Worm (Caenorhabditis elegans): ENCODE results near the gene T10D4.1.
"Not testable (repeated sequence)": the region's sequence is repeated elsewhere in the genome, so short reads cannot be mapped to it uniquely, and the experiment has no call there.

Gene T10D4.1

DNA sequence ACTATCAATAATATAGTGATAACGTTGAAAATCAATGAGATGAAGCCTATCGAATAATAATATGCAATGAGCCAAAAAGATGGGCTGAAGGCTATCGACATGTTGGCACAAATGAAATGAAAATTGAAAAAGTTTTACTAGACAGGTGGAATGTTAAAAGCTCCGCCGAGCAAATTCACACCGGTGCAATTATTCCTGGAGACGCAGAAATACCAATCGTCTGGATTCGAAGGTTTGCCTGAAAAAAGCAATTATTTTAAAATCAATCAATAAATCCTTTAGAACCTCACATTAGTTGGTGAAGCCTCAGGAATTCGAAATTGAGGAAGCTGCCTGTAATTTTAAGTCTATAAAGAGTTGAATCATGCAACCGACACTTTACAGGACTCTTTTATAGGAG lies 4.4 kb downstream of the T10D4.1 start, which contains the start of gene sri-32:
TSS of gene sri-32 (minus strand) at position 101 of the 400 bp plus-strand sequence.
- TF ChIP-seq ets-7 (tag; optimal IDR thresholded peaks at IDR 0.05) (no peak), scrt-1 (GFP tag; IDR thresholded peaks at IDR 0.05) (no peak), hmbx-1 (tag; optimal IDR thresholded peaks at IDR 0.05) (no peak), F13C5.2 (tag; optimal IDR thresholded peaks at IDR 0.05) (no peak), tra-4 (tag; optimal IDR thresholded peaks at IDR 0.05) (no peak), pes-1 (GFP tag; IDR thresholded peaks at IDR 0.05) (no peak), B0310.2 (tag; optimal IDR thresholded peaks at IDR 0.05) (no peak), hnd-1 (tag; optimal IDR thresholded peaks at IDR 0.05) (no peak), hmg-4 (GFP tag; optimal IDR thresholded peaks at IDR 0.05) (no peak), sea-1 (GFP tag; conservative IDR thresholded peaks at IDR 0.05) (no peak), ceh-13 (GFP tag; optimal IDR thresholded peaks at IDR 0.05) (no peak)

DNA sequence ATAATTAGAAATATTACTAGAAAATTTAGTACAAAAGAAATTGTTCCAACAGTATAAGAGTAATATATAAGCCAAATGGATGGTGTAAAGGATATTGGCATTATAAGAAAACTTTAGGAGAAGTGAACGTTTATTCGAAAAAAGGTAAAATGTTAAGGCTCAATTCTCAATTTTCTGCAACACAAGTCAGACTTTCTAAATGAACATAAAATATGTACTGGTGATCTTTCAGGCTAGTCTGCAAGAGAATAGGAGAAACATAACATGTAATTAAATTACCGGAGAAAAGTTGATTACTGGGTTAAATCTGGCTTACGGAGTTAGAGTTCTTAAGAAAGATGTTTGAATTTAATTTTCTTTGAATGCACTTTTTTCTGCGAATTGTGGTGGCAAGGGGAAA lies 6.8 kb downstream of the T10D4.1 start, which contains the start of gene sri-33:
TSS of gene sri-33 (minus strand) at position 101 of the 400 bp plus-strand sequence.
- no peak for TF ChIP-seq scrt-1 (GFP tag; IDR thresholded peaks at IDR 0.05)
- TF ChIP-seq ets-7 (tag; optimal IDR thresholded peaks at IDR 0.05), result no peak
- no peak for TF ChIP-seq hmbx-1 (tag; optimal IDR thresholded peaks at IDR 0.05)

DNA sequence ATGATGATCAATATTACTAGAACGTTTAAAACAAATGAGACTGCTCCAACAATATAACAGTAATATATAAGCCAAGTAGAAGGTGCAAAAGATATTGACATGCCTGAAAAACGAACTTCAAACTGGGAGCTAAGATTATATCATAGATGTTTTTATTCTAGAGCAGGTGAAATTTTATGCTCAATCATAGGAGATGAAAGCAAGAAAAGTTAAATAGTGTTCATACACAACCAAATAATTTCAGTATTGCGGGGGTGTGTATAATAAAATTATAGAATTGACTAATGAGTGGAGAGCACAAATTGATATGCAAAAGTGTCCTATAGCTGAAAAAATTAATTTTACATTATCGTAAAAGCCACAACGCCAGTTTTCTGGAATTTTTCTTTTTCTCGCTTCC lies 9.0 kb downstream of the T10D4.1 start, which contains the start of gene sri-34:
TSS of gene sri-34 (minus strand) at position 101 of the 400 bp plus-strand sequence.
- TF ChIP-seq ceh-36 (tag; optimal IDR thresholded peaks at IDR 0.05) (no peak), sea-1 (GFP tag; conservative IDR thresholded peaks at IDR 0.05) (no peak), tbx-11 (GFP tag; IDR thresholded peaks at IDR 0.05) (no peak), flt-1 (GFP tag; IDR thresholded peaks at IDR 0.05) (no peak), pes-1 (GFP tag; IDR thresholded peaks at IDR 0.05) (no peak), hmbx-1 (tag; optimal IDR thresholded peaks at IDR 0.05) (no peak), ceh-13 (GFP tag; optimal IDR thresholded peaks at IDR 0.05) (no peak), tra-4 (tag; optimal IDR thresholded peaks at IDR 0.05) (no peak), scrt-1 (GFP tag; IDR thresholded peaks at IDR 0.05) (no peak), tbx-37 (GFP tag; conservative IDR thresholded peaks at IDR 0.05) (no peak), ets-7 (tag; optimal IDR thresholded peaks at IDR 0.05) (no peak), hnd-1 (tag; optimal IDR thresholded peaks at IDR 0.05) (no peak), aly-1 (tag; optimal IDR thresholded peaks at IDR 0.05) (no peak), B0310.2 (tag; optimal IDR thresholded peaks at IDR 0.05) (no peak), F13C5.2 (tag; optimal IDR thresholded peaks at IDR 0.05) (no peak), hmg-4 (GFP tag; optimal IDR thresholded peaks at IDR 0.05) (no peak), ama-1 (optimal IDR thresholded peaks at IDR 0.05) (no peak)

DNA sequence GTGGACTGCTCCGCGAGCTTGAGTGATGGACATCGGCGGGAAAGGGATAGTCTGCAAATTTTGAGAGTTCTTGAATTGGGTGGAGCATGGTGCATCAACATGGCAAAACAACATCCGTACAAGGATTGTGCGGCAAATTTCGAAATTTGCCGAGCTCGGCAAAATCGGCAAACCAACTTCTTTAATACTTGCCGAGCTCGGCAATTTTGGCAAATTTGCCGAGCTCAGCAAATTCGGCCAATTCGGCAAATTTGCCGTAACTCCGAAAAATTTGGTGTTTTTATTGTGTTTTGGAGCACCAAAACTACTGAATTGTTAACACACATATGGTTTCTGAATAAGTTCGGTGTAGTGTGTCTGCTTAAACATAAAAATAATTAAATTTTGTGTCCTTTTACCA lies 20.1 kb downstream of the T10D4.1 start, which contains the start of gene fbxc-55:
TSS of gene fbxc-55 (minus strand) at position 101 of the 400 bp plus-strand sequence.
- TF ChIP-seq scrt-1 (GFP tag; IDR thresholded peaks at IDR 0.05) (no peak), B0310.2 (tag; optimal IDR thresholded peaks at IDR 0.05) (no peak), ceh-36 (tag; optimal IDR thresholded peaks at IDR 0.05) (no peak), pes-1 (GFP tag; IDR thresholded peaks at IDR 0.05) (no peak), F13C5.2 (tag; optimal IDR thresholded peaks at IDR 0.05) (no peak), ama-1 (optimal IDR thresholded peaks at IDR 0.05) (no peak), hmg-4 (GFP tag; optimal IDR thresholded peaks at IDR 0.05) (no peak), aly-1 (tag; optimal IDR thresholded peaks at IDR 0.05) (no peak), ets-7 (tag; optimal IDR thresholded peaks at IDR 0.05) (no peak), hmbx-1 (tag; optimal IDR thresholded peaks at IDR 0.05) (no peak)

DNA sequence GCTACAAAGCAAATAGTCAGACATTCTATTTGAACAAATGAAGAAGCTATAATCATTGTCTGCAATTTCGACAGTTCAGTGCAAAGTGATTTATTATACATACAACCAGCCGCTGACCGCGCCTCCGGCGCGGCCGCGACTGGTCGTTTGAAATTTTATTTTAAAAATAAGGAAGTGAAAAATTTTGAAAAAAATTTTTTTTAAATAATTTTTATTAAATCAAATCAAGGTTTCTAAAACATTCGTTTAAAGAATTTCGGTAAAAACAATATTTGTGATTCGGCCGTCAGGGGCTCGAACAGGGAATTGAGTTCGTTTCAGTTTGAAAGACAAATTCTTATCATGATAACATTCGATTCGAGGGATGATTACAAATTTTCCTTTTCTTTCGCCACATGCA lies 22.2 kb downstream of the T10D4.1 start, which contains the start of gene Y27F2A.10:
TSS of gene Y27F2A.10 (minus strand) at position 101 of the 400 bp plus-strand sequence.
- TF ChIP-seq ceh-36 (tag; optimal IDR thresholded peaks at IDR 0.05) (no peak), F13C5.2 (tag; optimal IDR thresholded peaks at IDR 0.05) (no peak), tbx-37 (GFP tag; conservative IDR thresholded peaks at IDR 0.05) (no peak)

DNA sequence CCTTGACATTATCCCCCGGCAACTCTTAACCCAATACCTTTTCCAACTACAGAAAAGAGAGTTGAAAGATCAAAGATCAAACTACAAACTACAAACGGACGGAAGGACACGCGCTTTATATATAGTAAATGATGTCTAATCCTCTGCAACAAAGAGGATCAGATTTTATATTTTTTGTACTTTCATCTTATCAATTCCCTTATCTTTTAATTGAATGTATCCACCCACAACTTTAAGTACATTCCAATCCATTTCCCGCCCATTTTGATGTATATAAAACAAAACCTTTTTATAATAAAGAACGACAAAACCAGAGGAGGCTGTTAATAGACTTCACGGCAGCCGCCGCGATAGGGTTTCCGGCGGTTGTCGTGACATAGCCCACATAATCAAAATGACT lies 27.7 kb downstream of the T10D4.1 start, which contains the start of gene sri-40:
TSS of gene sri-40 (plus strand) at position 301 of the 400 bp plus-strand sequence.
- TF ChIP-seq F13C5.2 (tag; optimal IDR thresholded peaks at IDR 0.05); hnd-1 (tag; optimal IDR thresholded peaks at IDR 0.05); hmg-4 (GFP tag; optimal IDR thresholded peaks at IDR 0.05): not testable (repeated sequence)

DNA sequence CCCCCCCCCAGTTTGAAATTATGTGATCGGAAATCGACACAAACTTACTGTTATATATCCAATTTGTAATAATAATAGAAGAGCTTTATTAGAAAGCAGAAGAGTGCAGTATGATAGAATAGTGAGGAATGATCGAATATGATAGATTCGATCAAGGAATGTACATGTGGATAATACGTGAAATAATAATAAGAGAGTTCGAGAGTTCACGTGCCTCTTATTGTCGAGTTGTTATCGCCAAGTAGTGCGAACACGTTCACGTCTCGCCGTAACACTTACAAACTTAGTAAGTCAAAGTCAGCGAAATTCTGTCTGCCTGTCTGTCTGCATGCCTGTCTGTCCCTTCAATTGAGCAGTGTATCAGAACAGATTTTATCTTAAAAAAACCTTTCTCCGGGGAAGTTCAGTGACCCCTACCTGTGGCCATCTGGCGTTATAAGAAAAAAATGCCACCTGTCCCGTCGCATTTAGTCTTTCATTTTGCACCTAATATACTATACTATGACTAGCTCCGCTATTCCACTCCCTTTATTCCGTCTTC lies 33.4 kb downstream of the T10D4.1 start, which contains the start of the genes Y27F2A.6 and Y27F2A.8:
TSS of gene Y27F2A.6 (minus strand) at position 101 of the 541 bp plus-strand sequence.
TSS of gene Y27F2A.8 (plus strand) at position 491 of the 541 bp plus-strand sequence.
- not testable (repeated sequence) for TF ChIP-seq hmbx-1 (tag; optimal IDR thresholded peaks at IDR 0.05); ceh-36 (tag; optimal IDR thresholded peaks at IDR 0.05); tbx-37 (GFP tag; conservative IDR thresholded peaks at IDR 0.05)

DNA sequence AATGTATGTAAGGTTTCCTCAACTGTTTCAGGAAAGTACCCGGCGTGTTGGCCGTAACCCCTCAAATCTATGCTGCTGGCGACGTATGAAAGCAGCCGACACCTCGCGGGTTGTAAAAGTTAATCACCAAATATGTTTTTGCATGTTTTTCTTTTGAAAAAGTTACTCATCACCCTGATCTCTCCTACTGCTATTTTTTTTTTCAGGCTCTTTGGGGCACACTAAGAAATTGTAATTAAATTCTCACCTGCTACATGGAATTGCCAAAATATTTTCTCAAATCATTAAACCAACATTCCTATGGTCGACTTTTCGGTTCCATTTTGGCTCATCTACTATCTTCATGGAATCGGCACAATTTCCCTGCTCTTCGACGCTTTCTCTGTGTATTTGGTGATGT lies 34.9 kb downstream of the T10D4.1 start, which contains the start of gene sri-78:
TSS of gene sri-78 (plus strand) at position 301 of the 400 bp plus-strand sequence.
- not testable (repeated sequence) for TF ChIP-seq sea-1 (GFP tag; conservative IDR thresholded peaks at IDR 0.05); tbx-11 (GFP tag; IDR thresholded peaks at IDR 0.05); ama-1 (optimal IDR thresholded peaks at IDR 0.05)

DNA sequence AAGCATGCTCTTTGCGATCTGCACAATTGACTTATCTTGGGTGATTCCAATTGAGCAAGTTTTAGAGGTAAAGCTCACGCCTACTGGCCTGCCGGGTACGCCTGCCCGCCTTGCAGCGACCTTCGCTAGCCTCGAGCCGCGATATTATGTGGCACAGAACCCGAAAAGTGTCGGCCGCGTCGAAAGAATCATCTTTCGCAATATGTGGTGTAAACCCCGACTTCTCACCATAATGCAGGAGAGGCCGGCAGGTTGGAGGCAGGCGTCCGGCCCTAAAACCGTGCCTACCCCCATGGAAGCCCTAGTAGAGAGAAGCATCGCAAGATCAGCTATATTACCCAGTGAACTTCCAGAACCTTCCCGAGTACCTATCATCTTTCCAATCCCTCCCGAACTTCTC lies 35.9 kb downstream of the T10D4.1 start:
- no peak for TF ChIP-seq ceh-36 (tag; optimal IDR thresholded peaks at IDR 0.05)
- TF ChIP-seq hnd-1 (tag; optimal IDR thresholded peaks at IDR 0.05), result no peak
- TF ChIP-seq ets-7 (tag; optimal IDR thresholded peaks at IDR 0.05), result no peak
- TF ChIP-seq ama-1 (optimal IDR thresholded peaks at IDR 0.05), result no peak
- TF ChIP-seq aly-1 (tag; optimal IDR thresholded peaks at IDR 0.05), result no peak
- no peak for TF ChIP-seq tbx-11 (GFP tag; IDR thresholded peaks at IDR 0.05)
- TF ChIP-seq scrt-1 (GFP tag; IDR thresholded peaks at IDR 0.05), result no peak
- TF ChIP-seq ceh-13 (GFP tag; optimal IDR thresholded peaks at IDR 0.05), result no peak
- no peak for TF ChIP-seq B0310.2 (tag; optimal IDR thresholded peaks at IDR 0.05)
- TF ChIP-seq F13C5.2 (tag; optimal IDR thresholded peaks at IDR 0.05), result no peak
- no peak for TF ChIP-seq hmbx-1 (tag; optimal IDR thresholded peaks at IDR 0.05)
- TF ChIP-seq pes-1 (GFP tag; IDR thresholded peaks at IDR 0.05), result no peak
- TF ChIP-seq tra-4 (tag; optimal IDR thresholded peaks at IDR 0.05), result no peak
- TF ChIP-seq flt-1 (GFP tag; IDR thresholded peaks at IDR 0.05), result no peak
- TF ChIP-seq tbx-37 (GFP tag; conservative IDR thresholded peaks at IDR 0.05), result no peak
- TF ChIP-seq hmg-4 (GFP tag; optimal IDR thresholded peaks at IDR 0.05), result no peak
- no peak for TF ChIP-seq sea-1 (GFP tag; conservative IDR thresholded peaks at IDR 0.05)
